Worm (Caenorhabditis elegans) whole organism, late embryonic: ENCODE results near the gene K03B8.4.

Experiments
- C08G9.2 ChIP-seq: sonication (generic microtip); optimal IDR thresholded peaks from 2 replicates; lab custom pipeline; 2016; ENCODE audit warnings: mild to moderate bottlenecking, missing genetic modification characterization, moderate library complexity, missing compliant biosample characterization
- C38D4.7 ChIP-seq: fragments of 200-800 bp; sonication (Bioruptor generic); optimal IDR thresholded peaks from 2 replicates; lab custom pipeline; 2018; ENCODE audit warnings: mild to moderate bottlenecking, missing genetic modification characterization, moderate library complexity, missing compliant biosample characterization
- K09A11.1 ChIP-seq: sonication (generic microtip); optimal IDR thresholded peaks from 2 replicates; lab custom pipeline; 2017; ENCODE audit warnings: antibody characterized with exemption, mild to moderate bottlenecking, missing genetic modification characterization, missing compliant biosample characterization; ENCODE audit not compliant: insufficient read depth
- T23F11.4 ChIP-seq: fragments of 200-800 bp; sonication (Bioruptor generic); optimal IDR thresholded peaks from 2 replicates; lab custom pipeline; 2018; ENCODE audit warnings: mild to moderate bottlenecking, missing genetic modification characterization, missing compliant biosample characterization
- ahr-1 ChIP-seq: sonication (generic microtip); optimal IDR thresholded peaks from 2 replicates; lab custom pipeline; 2016; ENCODE audit warnings: missing genetic modification characterization, missing compliant biosample characterization
- ama-1 ChIP-seq: fragments of 150-350 bp; optimal IDR thresholded peaks from 2 replicates; lab custom pipeline; 2014
- ceh-18 ChIP-seq: sonication (generic microtip); optimal IDR thresholded peaks from 2 replicates; lab custom pipeline; 2016; ENCODE audit warnings: missing genetic modification characterization, missing compliant biosample characterization
- ceh-19 ChIP-seq: fragments of 200-800 bp; sonication (Bioruptor generic); optimal IDR thresholded peaks from 2 replicates; lab custom pipeline; 2018; ENCODE audit warnings: mild to moderate bottlenecking, missing genetic modification characterization, missing compliant biosample characterization
- ceh-2 ChIP-seq: sonication (generic microtip); optimal IDR thresholded peaks from 2 replicates; lab custom pipeline; 2016; ENCODE audit warnings: missing genotype, missing genetic modification characterization, missing compliant biosample characterization
- ceh-30 ChIP-seq: fragments of 150-350 bp; optimal IDR thresholded peaks from 2 replicates; lab custom pipeline; 2014; ENCODE audit warnings: missing biosample characterization, missing genetic modification characterization
- ceh-48 ChIP-seq: sonication (generic microtip); optimal IDR thresholded peaks from 2 replicates; lab custom pipeline; 2016; ENCODE audit warnings: missing genetic modification characterization, inconsistent platforms, missing compliant biosample characterization
- che-1 ChIP-seq: sonication (generic microtip); optimal IDR thresholded peaks from 2 replicates; lab custom pipeline; 2016; ENCODE audit warnings: mild to moderate bottlenecking, missing genetic modification characterization, missing compliant biosample characterization
- elt-4 ChIP-seq: sonication (generic microtip); optimal IDR thresholded peaks from 2 replicates; lab custom pipeline; 2016; ENCODE audit warnings: missing genetic modification characterization, missing compliant biosample characterization
- ets-4 ChIP-seq: sonication (generic microtip); optimal IDR thresholded peaks from 2 replicates; lab custom pipeline; 2016; ENCODE audit warnings: missing genetic modification characterization, missing compliant biosample characterization
- eyg-1 ChIP-seq: sonication (generic microtip); optimal IDR thresholded peaks from 2 replicates; lab custom pipeline; 2016; ENCODE audit warnings: missing genotype, missing genetic modification characterization, missing compliant biosample characterization
- fkh-10 ChIP-seq: fragments of 150-350 bp; optimal IDR thresholded peaks from 2 replicates; lab custom pipeline; 2014; ENCODE audit warnings: missing biosample characterization, missing genetic modification reagents, missing genetic modification characterization
- fkh-6 ChIP-seq: sonication (generic microtip); optimal IDR thresholded peaks from 2 replicates; lab custom pipeline; 2016; ENCODE audit warnings: missing genetic modification characterization, missing compliant biosample characterization
- hlh-13 ChIP-seq: fragments of 200-800 bp; sonication (Bioruptor generic); optimal IDR thresholded peaks from 2 replicates; lab custom pipeline; 2018; ENCODE audit warnings: mild to moderate bottlenecking, missing genetic modification characterization, missing compliant biosample characterization
- hlh-15 ChIP-seq: sonication (generic microtip); optimal IDR thresholded peaks from 2 replicates; lab custom pipeline; 2016; ENCODE audit warnings: missing genetic modification characterization, missing compliant biosample characterization
- lin-11 ChIP-seq: fragments of 200-800 bp; sonication (Bioruptor generic); optimal IDR thresholded peaks from 2 replicates; lab custom pipeline; 2018; ENCODE audit warnings: mild to moderate bottlenecking, missing genetic modification characterization, missing compliant biosample characterization
- madf-2 ChIP-seq: sonication (generic microtip); optimal IDR thresholded peaks from 2 replicates; lab custom pipeline; 2017; ENCODE audit warnings: missing genetic modification characterization, missing compliant biosample characterization
- nfya-1 ChIP-seq: sonication (generic microtip); optimal IDR thresholded peaks from 2 replicates; lab custom pipeline; 2017; ENCODE audit warnings: missing genetic modification characterization, mild to moderate bottlenecking, missing compliant biosample characterization, antibody characterized with exemption, moderate library complexity
- npax-4 ChIP-seq: sonication (generic microtip); optimal IDR thresholded peaks from 2 replicates; lab custom pipeline; 2016; ENCODE audit warnings: missing genetic modification characterization, missing compliant biosample characterization
- odd-2 ChIP-seq: sonication (generic microtip); optimal IDR thresholded peaks from 2 replicates; lab custom pipeline; 2017; ENCODE audit warnings: antibody characterized with exemption, mild to moderate bottlenecking, missing genetic modification characterization, missing compliant biosample characterization
- pag-3 ChIP-seq: sonication (generic microtip); optimal IDR thresholded peaks from 2 replicates; lab custom pipeline; 2016; ENCODE audit warnings: missing compliant biosample characterization, missing genetic modification characterization, borderline replicate concordance
- pat-9 ChIP-seq: fragments of 200-800 bp; sonication (Bioruptor generic); optimal IDR thresholded peaks from 2 replicates; lab custom pipeline; 2018; ENCODE audit warnings: mild to moderate bottlenecking, missing genetic modification characterization, moderate library complexity, missing compliant biosample characterization
- pax-1 ChIP-seq: fragments of 150-350 bp; optimal IDR thresholded peaks from 2 replicates; lab custom pipeline; 2014; ENCODE audit warnings: missing biosample characterization, missing genetic modification characterization
- pha-4 ChIP-seq: fragments of 150-350 bp; optimal IDR thresholded peaks from 2 replicates; lab custom pipeline; 2018; ENCODE audit warnings: missing biosample characterization, missing genetic modification reagents, missing genetic modification characterization
- pqm-1 ChIP-seq: sonication (generic microtip); optimal IDR thresholded peaks from 2 replicates; lab custom pipeline; 2016; ENCODE audit warnings: missing genetic modification characterization, missing compliant biosample characterization
- rnt-1 ChIP-seq: sonication (generic microtip); optimal IDR thresholded peaks from 2 replicates; lab custom pipeline; 2016; ENCODE audit warnings: missing genetic modification characterization, missing compliant biosample characterization
- sdc-2 ChIP-seq: sonication (generic microtip); optimal IDR thresholded peaks from 2 replicates; lab custom pipeline; 2016; ENCODE audit warnings: missing genotype, missing genetic modification characterization, missing compliant biosample characterization
- tbx-2 ChIP-seq: sonication (generic microtip); optimal IDR thresholded peaks from 2 replicates; lab custom pipeline; 2016; ENCODE audit warnings: missing genetic modification characterization, missing compliant biosample characterization
- tbx-7 ChIP-seq: sonication (generic microtip); optimal IDR thresholded peaks from 2 replicates; lab custom pipeline; 2016; ENCODE audit warnings: missing genotype, missing genetic modification characterization, missing compliant biosample characterization
- unc-3 ChIP-seq, 2 experiments: fragments of 200-800 bp in 1 of 2; sonication (Bioruptor generic) in 1 of 2; sonication (generic microtip) in 1 of 2; conservative IDR thresholded peaks in 1 of 2; optimal IDR thresholded peaks in 1 of 2; 2 replicates each; pipeline versions ENCODE4 v1.3.6 to Lab custom; 2016 to 2022; ENCODE audit warnings: missing compliant biosample characterization in 2 of 2, missing genetic modification characterization in 2 of 2, missing genetic modification reagents in 1 of 2
- unc-42 ChIP-seq: sonication (generic microtip); optimal IDR thresholded peaks from 2 replicates; lab custom pipeline; 2016; ENCODE audit warnings: missing genotype, missing genetic modification characterization, missing compliant biosample characterization
- unc-55 ChIP-seq: sonication (generic microtip); optimal IDR thresholded peaks from 2 replicates; lab custom pipeline; 2017; ENCODE audit warnings: missing biosample characterization, missing genetic modification reagents, missing genetic modification characterization
- unc-86 ChIP-seq: sonication (generic microtip); optimal IDR thresholded peaks from 2 replicates; lab custom pipeline; 2016; ENCODE audit warnings: missing genetic modification characterization, missing compliant biosample characterization
- ztf-16 ChIP-seq: sonication (generic microtip); optimal IDR thresholded peaks from 2 replicates; lab custom pipeline; 2017; ENCODE audit warnings: missing genetic modification characterization, missing compliant biosample characterization

The K03B8.4 gene

DNA sequence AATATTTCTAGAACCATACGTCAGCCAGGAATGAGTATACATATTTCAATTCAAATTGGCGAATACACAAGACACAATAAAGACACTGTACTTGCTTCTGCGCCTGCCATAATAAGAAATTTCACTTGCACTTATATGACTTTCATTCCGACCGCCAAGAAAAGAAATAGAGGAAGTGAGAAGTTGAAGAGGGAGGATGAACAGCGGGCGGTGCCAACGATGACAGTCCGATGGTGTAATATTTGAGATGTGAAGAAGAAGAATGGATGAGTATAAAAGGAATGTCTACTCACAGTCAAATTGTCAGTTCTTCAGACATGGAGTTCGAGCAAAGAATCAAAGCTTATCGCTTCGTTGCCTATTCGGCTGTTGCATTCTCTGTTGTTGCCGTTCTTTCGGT lies 9.9 kb downstream of the K03B8.4 start, which contains the start of gene col-154:
TSS of gene col-154 (plus strand) at position 301 of the 400 bp plus-strand sequence.
- TF ChIP-seq madf-2 (no peak), ceh-18 (tag; lab: Kevin White, UChicago) (no peak), pax-1 (tag; lab: Kevin White, UChicago) (no peak), hlh-15 (tag; lab: Kevin White, UChicago) (no peak)

DNA sequence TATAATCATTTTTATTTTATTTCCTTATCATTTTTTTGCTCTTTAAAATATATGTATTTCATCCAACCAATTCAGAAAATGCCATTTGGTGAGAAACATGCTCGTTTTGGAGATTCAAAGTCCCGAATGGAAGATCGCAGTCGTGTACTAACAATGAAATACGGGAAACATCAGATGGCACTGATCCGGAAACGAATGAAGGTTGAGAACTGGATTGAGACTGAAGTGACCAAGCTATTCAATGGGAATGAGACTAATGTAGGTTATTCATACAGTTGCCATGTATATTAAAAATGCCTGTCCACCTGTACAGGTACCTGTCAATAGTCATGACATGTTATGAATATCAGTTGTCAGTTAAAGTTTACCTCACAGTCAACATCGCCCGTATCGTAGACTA lies 11.9 kb downstream of the K03B8.4 start, which contains the start of gene F55C10.5:
TSS of gene F55C10.5 (plus strand) at position 74 of the 400 bp plus-strand sequence.
- no peak for TF ChIP-seq fkh-10 (GFP tag; lab: Kevin White, UChicago)
- TF ChIP-seq ama-1 (lab: Kevin White, UChicago), result no peak
- TF ChIP-seq tbx-2 (tag; lab: Kevin White, UChicago), result no peak
- TF ChIP-seq fkh-6 (tag; lab: Kevin White, UChicago), result no peak
- no peak for TF ChIP-seq ceh-30 (tag; lab: Kevin White, UChicago)
- TF ChIP-seq C38D4.7, result no peak
- TF ChIP-seq pqm-1 (tag; lab: Kevin White, UChicago), result no peak
- TF ChIP-seq hlh-15 (tag; lab: Kevin White, UChicago), result no peak
- no peak for TF ChIP-seq eyg-1 (tag; lab: Kevin White, UChicago)
- no peak for TF ChIP-seq npax-4 (tag; lab: Kevin White, UChicago)
- no peak for TF ChIP-seq unc-55 (GFP tag; lab: Kevin White, UChicago)
- no peak for TF ChIP-seq unc-86 (tag; lab: Kevin White, UChicago)
- TF ChIP-seq K09A11.1 (tag; lab: Kevin White, UChicago), result no peak
- no peak for TF ChIP-seq elt-4 (tag; lab: Kevin White, UChicago)
- TF ChIP-seq unc-3 (GFP tag; conservative IDR thresholded peaks at IDR 0.05; lab: Robert Waterston, UW), result no peak
- TF ChIP-seq unc-3 (tag; optimal IDR thresholded peaks at IDR 0.05; lab: Kevin White, UChicago), result no peak
- no peak for TF ChIP-seq pat-9 (tag; lab: Kevin White, UChicago)
- no peak for TF ChIP-seq ceh-19
- no peak for TF ChIP-seq ceh-48
- no peak for TF ChIP-seq lin-11 (tag; lab: Kevin White, UChicago)
- TF ChIP-seq ahr-1 (tag; lab: Kevin White, UChicago), result no peak
- TF ChIP-seq, all 69 proteins: peak for 0

DNA sequence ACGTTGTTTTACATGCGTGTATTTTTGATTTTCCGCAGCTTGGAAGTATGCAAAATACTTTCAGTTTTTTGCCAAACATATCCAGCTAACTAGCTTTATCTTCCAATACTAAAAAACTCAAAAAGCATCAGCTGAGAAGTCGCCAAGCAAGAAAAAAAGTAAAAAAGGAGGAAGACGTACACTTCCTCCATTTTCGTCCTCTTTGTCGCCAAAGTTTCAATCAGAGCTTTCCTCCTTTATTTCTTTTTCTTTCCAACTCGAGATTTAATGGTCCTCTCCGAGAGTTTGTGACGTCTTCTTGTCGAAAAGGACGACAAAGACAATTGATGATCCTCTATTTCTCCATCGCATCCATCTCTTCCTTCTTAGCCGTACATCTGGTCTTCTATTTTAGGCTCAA lies 14.4 kb downstream of the K03B8.4 start:
- TF ChIP-seq C08G9.2 (no peak), ztf-16 (tag; lab: Kevin White, UChicago) (no peak), ets-4 (no peak), odd-2 (tag; lab: Kevin White, UChicago) (no peak), nfya-1 (tag; lab: Kevin White, UChicago) (no peak), ceh-2 (no peak), pag-3 (no peak), T23F11.4 (GFP tag; lab: Kevin White, UChicago) (no peak), pha-4 (tag; lab: Kevin White, UChicago) (no peak), hlh-13 (GFP tag; lab: Kevin White, UChicago) (no peak), pqm-1 (tag; lab: Kevin White, UChicago) (no peak), eyg-1 (tag; lab: Kevin White, UChicago) (no peak), sdc-2 (tag; lab: Kevin White, UChicago) (no peak), ceh-48 (no peak), K09A11.1 (tag; lab: Kevin White, UChicago) (no peak), rnt-1 (tag; lab: Kevin White, UChicago) (no peak), C38D4.7 (no peak), fkh-6 (tag; lab: Kevin White, UChicago) (no peak), che-1 (tag; lab: Kevin White, UChicago) (no peak), tbx-7 (tag; lab: Kevin White, UChicago) (no peak)

DNA sequence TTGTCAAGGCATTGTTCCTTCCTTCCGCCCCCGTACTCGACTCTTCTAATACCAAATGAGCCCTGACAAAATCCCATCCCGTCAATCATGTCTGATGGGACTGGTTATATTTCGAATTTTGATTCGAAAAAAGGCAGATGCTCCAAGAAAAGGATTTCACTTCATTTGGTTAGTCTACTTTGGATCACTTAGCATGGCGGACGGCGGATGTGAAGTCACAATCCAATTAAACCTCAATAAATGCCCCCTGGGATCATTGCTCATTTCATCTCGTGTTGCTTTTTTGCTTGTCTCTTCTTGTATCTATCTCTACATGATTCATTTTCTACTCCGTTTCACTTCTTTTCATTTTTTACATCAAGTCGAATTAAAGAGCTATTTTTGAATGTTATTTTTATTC lies 15.6 kb downstream of the K03B8.4 start:
- TF ChIP-seq unc-42 (peak; percentile 52), rnt-1 (tag; lab: Kevin White, UChicago) (no peak)
